Worm (Caenorhabditis elegans): Measurements from ENCODE around the gene Y44F5A.1.

The Y44F5A.1 gene

DNA sequence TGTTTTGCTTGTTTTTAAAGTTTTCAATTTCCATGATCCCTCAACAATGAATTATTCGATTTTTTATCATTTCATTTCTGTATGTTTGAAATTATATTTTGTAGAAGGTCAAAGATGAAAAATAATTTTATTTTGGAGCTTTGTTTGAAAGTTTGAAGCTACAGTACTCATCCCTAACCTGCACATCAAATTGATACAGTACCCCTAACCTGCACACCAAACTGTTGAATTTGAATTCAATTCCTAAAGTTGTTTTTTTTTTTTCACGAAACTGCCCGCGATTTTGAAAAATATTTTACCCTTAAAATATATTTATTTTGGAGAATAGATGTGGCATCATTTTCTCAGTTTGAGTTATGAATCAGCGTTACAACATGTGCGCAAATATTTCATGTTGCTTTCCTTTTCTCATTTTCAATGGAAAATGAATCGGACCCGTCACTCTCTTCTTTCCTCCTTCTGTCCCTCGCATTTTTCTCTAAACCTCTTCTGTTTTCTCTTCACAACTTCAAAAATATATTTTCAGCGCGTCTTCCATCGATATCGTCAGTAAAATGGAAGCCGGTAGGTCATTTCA is 41.6 kb downstream of the Y44F5A.1 start, which contains the start of gene R74.8:
Gene R74.8, plus strand, starts transcription at position 527 of the 577 bp plus-strand sequence.
- TF ChIP-seq ceh-82 (tag; optimal IDR thresholded peaks at IDR 0.05): no peak
- TF ChIP-seq blmp-1 (tag; optimal IDR thresholded peaks at IDR 0.05; ENCODE audit: insufficient read depth): peak; percentile 24
- TF ChIP-seq unc-55 (GFP tag; optimal IDR thresholded peaks at IDR 0.05): peak; percentile 37
- TF ChIP-seq lin-39 (tag; optimal IDR thresholded peaks at IDR 0.05): no peak
- TF ChIP-seq lsy-2 (tag; optimal IDR thresholded peaks at IDR 0.05): peak in 1 of 2 experiments; percentile 15

ce11 chrIII:4204964-4205363 is 42.5 kb downstream of the Y44F5A.1 start:
- TF ChIP-seq R02D3.7 (tag; optimal IDR thresholded peaks at IDR 0.05) (no peak), crh-2 (tag; optimal IDR thresholded peaks at IDR 0.05) (no peak), blmp-1 (tag; optimal IDR thresholded peaks at IDR 0.05; ENCODE audit: insufficient read depth) (no peak), snpc-4 (tag; optimal IDR thresholded peaks at IDR 0.05) (no peak), mbf-1 (tag; optimal IDR thresholded peaks at IDR 0.05) (no peak), nhr-129 (tag; optimal IDR thresholded peaks at IDR 0.05) (no peak), ama-1 (optimal IDR thresholded peaks at IDR 0.05) (no peak), nhr-25 (tag; optimal IDR thresholded peaks at IDR 0.05) (no peak), nhr-21 (tag; optimal IDR thresholded peaks at IDR 0.05) (no peak), elt-1 (tag; optimal IDR thresholded peaks at IDR 0.05) (no peak), skn-1 (tag; optimal IDR thresholded peaks at IDR 0.05) (no peak), unc-39 (tag; optimal IDR thresholded peaks at IDR 0.05) (no peak), aly-2 (tag; optimal IDR thresholded peaks at IDR 0.05) (no peak), mdl-1 (tag; optimal IDR thresholded peaks at IDR 0.05) (no peak), ceh-16 (tag; optimal IDR thresholded peaks at IDR 0.05) (no peak), nhr-77 (tag; optimal IDR thresholded peaks at IDR 0.05) (no peak), ztf-11 (tag; optimal IDR thresholded peaks at IDR 0.05) (no peak), C34F6.9 (tag; optimal IDR thresholded peaks at IDR 0.05) (no peak), mab-5 (tag; optimal IDR thresholded peaks at IDR 0.05) (no peak), dmd-4 (tag; optimal IDR thresholded peaks at IDR 0.05) (no peak)

DNA sequence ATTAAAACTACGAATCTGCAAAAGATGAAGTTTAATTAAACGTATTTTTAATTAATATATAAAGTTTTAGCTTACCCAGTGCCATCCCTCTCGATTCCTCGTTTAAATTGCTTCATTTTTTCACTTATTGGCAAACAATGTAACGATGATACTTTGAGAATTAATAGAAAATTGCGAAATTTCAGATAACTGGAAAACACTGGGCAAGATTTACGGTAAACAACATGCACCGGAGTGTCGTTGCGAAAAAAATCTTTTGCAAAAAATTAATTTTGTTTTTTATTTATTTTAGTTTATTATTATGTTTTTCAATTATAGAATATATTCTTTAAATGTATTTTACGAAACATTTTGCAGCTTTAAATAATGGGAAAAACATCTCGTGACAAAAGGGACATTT is 43.4 kb downstream of the Y44F5A.1 start, which contains the start of the genes pelo-1 and R74.7:
Gene pelo-1, minus strand, starts transcription at position 151 of the 400 bp plus-strand sequence.
Gene R74.7, plus strand, starts transcription at position 358 of the 400 bp plus-strand sequence.
- no peak for TF ChIP-seq ztf-4 (tag; optimal IDR thresholded peaks at IDR 0.05)
- TF ChIP-seq nhr-6 (tag; optimal IDR thresholded peaks at IDR 0.05): no peak
- no peak for TF ChIP-seq snpc-4 (tag; optimal IDR thresholded peaks at IDR 0.05)
- TF ChIP-seq crh-2 (tag; optimal IDR thresholded peaks at IDR 0.05): peak; percentile 9
- TF ChIP-seq lin-11 (tag; optimal IDR thresholded peaks at IDR 0.05): no peak
- TF ChIP-seq unc-39 (tag; optimal IDR thresholded peaks at IDR 0.05): no peak
- peak; percentile 61 for TF ChIP-seq C34F6.9 (tag; optimal IDR thresholded peaks at IDR 0.05)
- no peak for TF ChIP-seq mbf-1 (tag; optimal IDR thresholded peaks at IDR 0.05)
- TF ChIP-seq ztf-11 (tag; optimal IDR thresholded peaks at IDR 0.05): no peak
- no peak for TF ChIP-seq elt-3 (tag; optimal IDR thresholded peaks at IDR 0.05)
- peak; percentile 6 for TF ChIP-seq gmeb-1 (tag; optimal IDR thresholded peaks at IDR 0.05)
- no peak for TF ChIP-seq nhr-23 (tag; optimal IDR thresholded peaks at IDR 0.05)
- no peak for TF ChIP-seq peb-1 (tag; optimal IDR thresholded peaks at IDR 0.05)
- no peak for TF ChIP-seq nhr-11 (tag; optimal IDR thresholded peaks at IDR 0.05)
- no peak for TF ChIP-seq lin-13 (GFP tag; optimal IDR thresholded peaks at IDR 0.05)
- TF ChIP-seq egl-27 (tag; optimal IDR thresholded peaks at IDR 0.05): no peak
- no peak for TF ChIP-seq alr-1 (tag; optimal IDR thresholded peaks at IDR 0.05)
- no peak for TF ChIP-seq unc-62 (GFP tag; optimal IDR thresholded peaks at IDR 0.05)
- peak; percentile 86 for TF ChIP-seq unc-55 (GFP tag; optimal IDR thresholded peaks at IDR 0.05)
- peak; percentile 5 for TF ChIP-seq nhr-25 (tag; optimal IDR thresholded peaks at IDR 0.05)
- no peak for TF ChIP-seq elt-1 (tag; optimal IDR thresholded peaks at IDR 0.05)
- TF ChIP-seq sem-4 (tag; optimal IDR thresholded peaks at IDR 0.05): no peak
- no peak for TF ChIP-seq nhr-10 (tag; optimal IDR thresholded peaks at IDR 0.05)
- TF ChIP-seq ceh-82 (tag; optimal IDR thresholded peaks at IDR 0.05): no peak
- no peak for TF ChIP-seq Y55F3AM.14 (GFP tag; optimal IDR thresholded peaks at IDR 0.05)
- TF ChIP-seq F13H6.1 (tag; optimal IDR thresholded peaks at IDR 0.05): no peak
- TF ChIP-seq fos-1 (tag; optimal IDR thresholded peaks at IDR 0.05): peak; percentile 12
- no peak for TF ChIP-seq lin-39 (tag; optimal IDR thresholded peaks at IDR 0.05)
- peak in 1 of 2 experiments; percentile 61 for TF ChIP-seq lsy-2 (tag; optimal IDR thresholded peaks at IDR 0.05)
- TF ChIP-seq R02D3.7 (tag; optimal IDR thresholded peaks at IDR 0.05): peak; percentile 55
- TF ChIP-seq mdl-1 (tag; optimal IDR thresholded peaks at IDR 0.05): no peak
- TF ChIP-seq nhr-77 (tag; optimal IDR thresholded peaks at IDR 0.05): no peak
- no peak for TF ChIP-seq sma-9 (GFP tag; optimal IDR thresholded peaks at IDR 0.05)
- no peak for TF ChIP-seq sma-9 (tag; optimal IDR thresholded peaks at IDR 0.05)
- no peak for TF ChIP-seq mab-5 (tag; optimal IDR thresholded peaks at IDR 0.05)
- no peak for TF ChIP-seq nhr-21 (tag; optimal IDR thresholded peaks at IDR 0.05)
- TF ChIP-seq nhr-237 (tag; optimal IDR thresholded peaks at IDR 0.05): no peak
- TF ChIP-seq sma-3 (GFP tag; optimal IDR thresholded peaks at IDR 0.05): no peak
- TF ChIP-seq aly-2 (tag; optimal IDR thresholded peaks at IDR 0.05): no peak
- no peak for TF ChIP-seq zag-1 (tag; optimal IDR thresholded peaks at IDR 0.05)
- TF ChIP-seq ztf-1 (GFP tag; conservative IDR thresholded peaks at IDR 0.05): no peak

Measured in whole organism, L2 larva.